Worm (Caenorhabditis elegans) whole organism, L4/young adult: Measurements from ENCODE around the gene gcy-12.

Experiments
- W03F9.2 ChIP-seq: fragments of 150-350 bp; optimal IDR thresholded peaks from 2 replicates; lab custom pipeline; 2014; ENCODE audit warnings: missing biosample characterization, missing genetic modification characterization
- him-1 ChIP-seq: sonication (generic microtip); optimal IDR thresholded peaks from 2 replicates; lab custom pipeline; 2016; ENCODE audit warnings: missing genotype, missing genetic modification reagents, missing genetic modification characterization, missing compliant biosample characterization

DNA sequence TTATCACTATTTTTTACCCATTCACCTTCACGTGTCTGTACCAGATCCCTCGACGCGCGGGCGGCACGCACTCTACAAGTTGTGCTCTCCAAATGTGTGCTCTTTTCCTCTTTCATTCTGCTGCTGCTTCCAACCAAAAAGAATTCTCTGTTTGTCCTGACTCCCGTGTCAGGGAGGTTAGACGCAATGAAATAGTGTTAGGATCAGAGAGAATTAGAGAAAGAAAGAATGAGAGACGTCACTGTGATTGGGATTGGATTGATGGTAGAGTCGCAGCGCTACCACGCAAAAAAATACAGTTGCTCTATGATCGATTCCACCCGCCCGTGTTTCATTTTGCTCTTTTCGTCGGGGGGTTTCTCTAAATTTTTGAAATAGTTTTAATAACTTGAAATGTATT is 20.8 kb upstream of the gcy-12 start:
- TF ChIP-seq him-1 (tag; lab: Kevin White, UChicago) (no peak), W03F9.2 (tag; lab: Kevin White, UChicago) (no peak)
